Fruit fly (Drosophila melanogaster) whole organism, embryonic: ENCODE results near the gene CG11131.
A peak's percentile ranks its signal among the peaks of the same experiment; 100 is the strongest.

Experiments
- Abd-B ChIP-seq: fragments of 200-800 bp; sonication (Bioruptor generic); optimal IDR thresholded peaks from 2 replicates; lab custom pipeline; 2018; ENCODE audit warnings: missing biosample characterization, mild to moderate bottlenecking, missing genetic modification characterization, moderate library complexity
- BtbVII ChIP-seq: fragments of 200-800 bp; sonication (Bioruptor generic); optimal IDR thresholded peaks from 3 replicates; lab custom pipeline; 2017; ENCODE audit warnings: missing biosample characterization, mild to moderate bottlenecking, missing genetic modification characterization
- Bteb2 ChIP-seq: fragments of 200-800 bp; sonication (Bioruptor generic); optimal IDR thresholded peaks from 2 replicates; lab custom pipeline; 2016; ENCODE audit warnings: missing biosample characterization, missing genetic modification characterization
- CG12299 ChIP-seq: fragments of 200-800 bp; sonication (Bioruptor generic); optimal IDR thresholded peaks from 2 replicates; lab custom pipeline; 2018; ENCODE audit warnings: missing biosample characterization, mild to moderate bottlenecking, missing genetic modification characterization
- CG13287 ChIP-seq: fragments of 200-800 bp; sonication (Bioruptor generic); IDR thresholded peaks from 2 replicates; pipeline ENCODE4 v1.3.6; 2022; ENCODE audit warnings: missing biosample characterization, missing genetic modification characterization; ENCODE audit not compliant: partially characterized antibody
- CG13424 ChIP-seq: fragments of 200-800 bp; sonication (Bioruptor generic); optimal IDR thresholded peaks from 2 replicates; lab custom pipeline; 2019; ENCODE audit warnings: missing biosample characterization, mild to moderate bottlenecking, missing genetic modification characterization, moderate library complexity
- CG14050 ChIP-seq: fragments of 200-800 bp; sonication (Bioruptor generic); IDR thresholded peaks from 3 replicates; pipeline ENCODE4 v1.3.6; 2022; ENCODE audit warnings: missing biosample characterization, missing genetic modification characterization
- CG15514 ChIP-seq: fragments of 200-800 bp; sonication (Bioruptor generic); optimal IDR thresholded peaks from 3 replicates; lab custom pipeline; 2017; ENCODE audit warnings: missing biosample characterization, missing genetic modification characterization, mild to moderate bottlenecking, moderate library complexity, missing genetic modification reagents
- CG15601 ChIP-seq: fragments of 200-800 bp; sonication (Bioruptor generic); optimal IDR thresholded peaks from 3 replicates; lab custom pipeline; 2019; ENCODE audit warnings: missing biosample characterization, mild to moderate bottlenecking, missing genetic modification characterization, moderate library complexity
- CG15696 ChIP-seq: fragments of 200-800 bp; sonication (Bioruptor generic); optimal IDR thresholded peaks from 2 replicates; lab custom pipeline; 2019; ENCODE audit warnings: missing biosample characterization, mild to moderate bottlenecking, missing genetic modification characterization, moderate library complexity
- CG17361 ChIP-seq: fragments of 200-800 bp; sonication (Bioruptor generic); IDR thresholded peaks from 3 replicates; pipeline ENCODE4 v1.3.6; 2022; ENCODE audit warnings: missing biosample characterization, missing genetic modification characterization
- CG2678 ChIP-seq: fragments of 200-800 bp; sonication (Bioruptor generic); optimal IDR thresholded peaks from 3 replicates; lab custom pipeline; 2019; ENCODE audit warnings: missing biosample characterization, mild to moderate bottlenecking, missing genetic modification characterization, moderate library complexity
- CG3281 ChIP-seq: fragments of 200-800 bp; sonication (Bioruptor generic); optimal IDR thresholded peaks from 3 replicates; lab custom pipeline; 2017; ENCODE audit warnings: missing biosample characterization, mild to moderate bottlenecking, missing genetic modification characterization
- CG34422 ChIP-seq: fragments of 200-800 bp; sonication (Bioruptor generic); IDR thresholded peaks from 3 replicates; pipeline ENCODE4 v1.3.6; 2022; ENCODE audit warnings: missing biosample characterization, missing genetic modification characterization
- CG6254 ChIP-seq: fragments of 200-800 bp; sonication (Bioruptor generic); optimal IDR thresholded peaks from 3 replicates; lab custom pipeline; 2017; ENCODE audit warnings: mild to moderate bottlenecking, missing biosample characterization, missing genetic modification reagents, missing genetic modification characterization
- CG6654 ChIP-seq: fragments of 200-800 bp; sonication (Bioruptor generic); optimal IDR thresholded peaks from 2 replicates; lab custom pipeline; 2017; ENCODE audit warnings: missing biosample characterization, mild to moderate bottlenecking, missing genetic modification characterization
- CG6683 ChIP-seq: fragments of 200-800 bp; sonication (Bioruptor generic); optimal IDR thresholded peaks from 2 replicates; lab custom pipeline; 2017; ENCODE audit warnings: missing biosample characterization, mild to moderate bottlenecking, missing genetic modification characterization, missing genetic modification reagents
- CG8281 ChIP-seq: fragments of 200-800 bp; sonication (Bioruptor generic); optimal IDR thresholded peaks from 2 replicates; lab custom pipeline; 2018; ENCODE audit warnings: missing biosample characterization, mild to moderate bottlenecking, missing genetic modification characterization, moderate library complexity
- CG9437 ChIP-seq: fragments of 200-800 bp; sonication (Bioruptor generic); optimal IDR thresholded peaks from 2 replicates; lab custom pipeline; 2018; ENCODE audit warnings: missing biosample characterization, mild to moderate bottlenecking, missing genetic modification characterization
- Camta ChIP-seq: fragments of 200-800 bp; sonication (Bioruptor generic); optimal IDR thresholded peaks from 2 replicates; lab custom pipeline; 2016; ENCODE audit warnings: missing biosample characterization, missing genetic modification characterization
- Dfd ChIP-seq, 2 experiments: fragments of >200 bp; optimal IDR thresholded peaks; 2 replicates each; lab custom pipeline; 2017; ENCODE audit warnings: missing biosample characterization in 2 of 2, missing genetic modification characterization in 2 of 2
- Hand ChIP-seq: fragments of 200-800 bp; sonication (Bioruptor generic); optimal IDR thresholded peaks from 2 replicates; lab custom pipeline; 2017; ENCODE audit warnings: mild to moderate bottlenecking, missing biosample characterization, missing genetic modification reagents, missing genetic modification characterization
- HmgD ChIP-seq: fragments of 200-800 bp; sonication (Bioruptor generic); optimal IDR thresholded peaks from 3 replicates; lab custom pipeline; 2016; ENCODE audit warnings: missing biosample characterization, missing genetic modification characterization
- Hr39 ChIP-seq: fragments of >200 bp; optimal IDR thresholded peaks from 2 replicates; lab custom pipeline; 2017
- Kr ChIP-seq: fragments of 200-800 bp; sonication (Bioruptor generic); optimal IDR thresholded peaks from 2 replicates; lab custom pipeline; 2017; ENCODE audit warnings: missing biosample characterization, mild to moderate bottlenecking, missing genetic modification characterization
- NK7.1 ChIP-seq: fragments of 200-800 bp; sonication (Bioruptor generic); optimal IDR thresholded peaks from 3 replicates; lab custom pipeline; 2016; ENCODE audit warnings: missing biosample characterization, missing genetic modification characterization
- Nf-YA ChIP-seq: fragments of 200-800 bp; sonication (Bioruptor generic); IDR thresholded peaks from 2 replicates; pipeline ENCODE4 v1.3.6; 2022; ENCODE audit warnings: missing biosample characterization, missing genetic modification characterization
- NfI ChIP-seq: fragments of 200-800 bp; sonication (Bioruptor generic); optimal IDR thresholded peaks from 3 replicates; lab custom pipeline; 2018; ENCODE audit warnings: missing biosample characterization, mild to moderate bottlenecking, missing genetic modification characterization, moderate library complexity
- PHDP ChIP-seq: fragments of 200-800 bp; sonication (Bioruptor generic); optimal IDR thresholded peaks from 3 replicates; lab custom pipeline; 2018; ENCODE audit warnings: missing biosample characterization, mild to moderate bottlenecking, missing genetic modification characterization, moderate library complexity
- Spps ChIP-seq: fragments of 200-800 bp; sonication (Bioruptor generic); optimal IDR thresholded peaks from 2 replicates; lab custom pipeline; 2018; ENCODE audit warnings: missing biosample characterization, mild to moderate bottlenecking, missing genetic modification characterization
- Taf1 ChIP-seq: fragments of 200-800 bp; sonication (Bioruptor generic); IDR thresholded peaks from 2 replicates; pipeline ENCODE4 v1.3.6; 2022; ENCODE audit warnings: missing biosample characterization, missing genetic modification characterization
- ac ChIP-seq: fragments of 200-800 bp; sonication (Bioruptor generic); optimal IDR thresholded peaks from 3 replicates; lab custom pipeline; 2017; ENCODE audit warnings: missing biosample characterization, mild to moderate bottlenecking, missing genetic modification characterization
- ap ChIP-seq: fragments of 200-800 bp; sonication (Bioruptor generic); IDR thresholded peaks from 2 replicates; pipeline ENCODE4 v1.3.6; 2022; ENCODE audit warnings: missing biosample characterization, missing genetic modification characterization
- ato ChIP-seq: fragments of 200-800 bp; sonication (Bioruptor generic); IDR thresholded peaks from 2 replicates; pipeline ENCODE4 v1.3.6; 2022; ENCODE audit warnings: missing biosample characterization, missing genetic modification characterization; ENCODE audit not compliant: partially characterized antibody
- cato ChIP-seq: fragments of 200-800 bp; sonication (Bioruptor generic); optimal IDR thresholded peaks from 2 replicates; lab custom pipeline; 2016; ENCODE audit warnings: missing biosample characterization, missing genetic modification characterization, borderline replicate concordance
- crc ChIP-seq: fragments of 200-800 bp; sonication (Bioruptor generic); optimal IDR thresholded peaks from 2 replicates; lab custom pipeline; 2016; ENCODE audit warnings: missing biosample characterization, missing genetic modification characterization
- emc ChIP-seq: fragments of 200-800 bp; sonication (Bioruptor generic); optimal IDR thresholded peaks from 2 replicates; lab custom pipeline; 2016; ENCODE audit warnings: missing biosample characterization, missing genetic modification characterization
- ham ChIP-seq: fragments of 200-800 bp; sonication (Bioruptor generic); IDR thresholded peaks from 2 replicates; pipeline ENCODE4 v1.3.6; 2022; ENCODE audit warnings: missing biosample characterization, missing genetic modification characterization
- inv ChIP-seq: fragments of 200-800 bp; sonication (Bioruptor generic); IDR thresholded peaks from 2 replicates; pipeline ENCODE4 v1.3.6; 2022; ENCODE audit warnings: missing biosample characterization, missing genetic modification characterization; ENCODE audit not compliant: partially characterized antibody
- knrl ChIP-seq: fragments of 200-800 bp; sonication (Bioruptor generic); IDR thresholded peaks from 3 replicates; pipeline ENCODE4 v1.3.6; 2022; ENCODE audit warnings: missing biosample characterization, missing genetic modification characterization; ENCODE audit not compliant: partially characterized antibody
- lilli ChIP-seq: fragments of 200-800 bp; sonication (Bioruptor generic); optimal IDR thresholded peaks from 3 replicates; lab custom pipeline; 2016; ENCODE audit warnings: missing biosample characterization, missing genetic modification characterization
- nmo ChIP-seq: fragments of 200-800 bp; sonication (Bioruptor generic); optimal IDR thresholded peaks from 2 replicates; lab custom pipeline; 2018; ENCODE audit warnings: missing biosample characterization, mild to moderate bottlenecking, missing genetic modification characterization, moderate library complexity
- pan ChIP-seq, 4 experiments: fragments of >200 bp in 3 of 4; fragments of 200-800 bp in 1 of 4; sonication (Bioruptor generic) in 1 of 4; optimal IDR thresholded peaks in 3 of 4; IDR thresholded peaks in 1 of 4; 2 replicates each; pipeline versions ENCODE4 v1.3.6 to Lab custom; 2017 to 2022; ENCODE audit warnings: missing biosample characterization in 2 of 4, missing genetic modification characterization in 2 of 4, mixed read lengths in 1 of 4
- pnt ChIP-seq: fragments of 200-800 bp; sonication (Bioruptor generic); optimal IDR thresholded peaks from 3 replicates; lab custom pipeline; 2016; ENCODE audit warnings: missing biosample characterization, missing genetic modification characterization
- ranshi ChIP-seq: fragments of 200-800 bp; sonication (Bioruptor generic); IDR thresholded peaks from 2 replicates; pipeline ENCODE4 v1.3.6; 2022; ENCODE audit warnings: missing biosample characterization, missing genetic modification characterization
- salm ChIP-seq: fragments of 200-800 bp; sonication (Bioruptor generic); optimal IDR thresholded peaks from 2 replicates; lab custom pipeline; 2018; ENCODE audit warnings: missing biosample characterization, mild to moderate bottlenecking, missing genetic modification characterization
- sens ChIP-seq: fragments of 200-800 bp; sonication (Bioruptor generic); peaks from one replicate; lab custom pipeline; 2016; ENCODE audit warnings: missing biosample characterization, missing genetic modification characterization
- sr ChIP-seq: fragments of 200-800 bp; sonication (Bioruptor generic); IDR thresholded peaks from 3 replicates; pipeline ENCODE4 v1.3.6; 2022; ENCODE audit warnings: missing biosample characterization, missing genetic modification characterization
- unc-4 ChIP-seq: fragments of 200-800 bp; sonication (Bioruptor generic); IDR thresholded peaks from 2 replicates; pipeline ENCODE4 v1.3.6; 2022; ENCODE audit warnings: missing biosample characterization, missing genetic modification characterization; ENCODE audit not compliant: partially characterized antibody
- wor ChIP-seq: fragments of 200-800 bp; sonication (Bioruptor generic); IDR thresholded peaks from 2 replicates; pipeline ENCODE4 v1.3.6; 2022; ENCODE audit warnings: missing biosample characterization, missing genetic modification characterization

CG11131 gene

dm6 chr3L:22868070-22868469 lies 30.5 kb upstream of the CG11131 start, which contains the start of gene EMC4 (continued):
- TF ChIP-seq CG3281 (peak; percentile 34), CG12299 (no peak), Spps (tag; lab: Kevin White, UChicago) (no peak), sr (no peak), emc (peak; percentile 23), nmo (peak; percentile 35), NK7.1 (GFP tag; lab: Kevin White, UChicago) (no peak), CG15696 (tag; lab: Kevin White, UChicago) (no peak), CG6654 (GFP tag; lab: Kevin White, UChicago) (no peak), wor (GFP tag; lab: Robert Waterston, UW) (no peak), Bteb2 (GFP tag; lab: Kevin White, UChicago) (peak; percentile 55), CG14050 (GFP tag; lab: Robert Waterston, UW) (0 out of 3 replicates have a peak, but pooled peaks have one; percentile 21), CG13287 (GFP tag; lab: Robert Waterston, UW) (peak; percentile 80), ap (GFP tag; lab: Robert Waterston, UW) (no peak), ham (GFP tag; lab: Robert Waterston, UW) (no peak), BtbVII (GFP tag; lab: Kevin White, UChicago) (no peak), pnt (GFP tag; lab: Kevin White, UChicago) (no peak), Abd-B (GFP tag; lab: Kevin White, UChicago) (no peak), ac (GFP tag; lab: Kevin White, UChicago) (no peak), cato (GFP tag; lab: Kevin White, UChicago) (no peak), HmgD (GFP tag; lab: Kevin White, UChicago) (no peak), knrl (GFP tag; lab: Robert Waterston, UW) (peak; percentile 42; the same call in 2 of the 3 replicates), Nf-YA (GFP tag; lab: Robert Waterston, UW) (no peak), CG15601 (no peak), salm (tag; lab: Kevin White, UChicago) (no peak), CG6254 (GFP tag; lab: Kevin White, UChicago) (peak; percentile 10), CG34422 (GFP tag; lab: Robert Waterston, UW) (0 out of 3 replicates have a peak, but pooled peaks have one; percentile 18), Camta (GFP tag; lab: Kevin White, UChicago) (no peak), PHDP (peak; percentile 15), CG17361 (GFP tag; lab: Robert Waterston, UW) (peak; percentile 27; the same call in 1 of the 3 replicates), sens (GFP tag; lab: Kevin White, UChicago) (peak; percentile 84), Dfd (GFP tag; optimal IDR thresholded peaks at IDR 0.05; lab: Kevin White, UChicago) (no peak), CG15514 (peak; percentile 70), NfI (peak; percentile 52), Hand (GFP tag; lab: Kevin White, UChicago) (no peak), Hr39 (no peak), CG2678 (tag; lab: Kevin White, UChicago) (peak; percentile 21), Kr (GFP tag; lab: Kevin White, UChicago) (no peak), pan (optimal IDR thresholded peaks at IDR 0.05; lab: Kevin White, UChicago) (no peak), pan (GFP tag; optimal IDR thresholded peaks at IDR 0.05 in 1 of 2, IDR thresholded peaks at IDR 0.05 in 1 of 2) (no peak), Taf1 (GFP tag; lab: Robert Waterston, UW) (no peak), CG13424 (peak; percentile 7), unc-4 (GFP tag; lab: Robert Waterston, UW) (peak; percentile 72), crc (no peak), CG8281 (tag; lab: Kevin White, UChicago) (no peak), ranshi (peak; percentile 23; the same call in 1 of the 2 replicates), inv (peak; percentile 41; the same call in 1 of the 2 replicates), CG6683 (GFP tag; lab: Kevin White, UChicago) (peak; percentile 43), CG9437 (GFP tag; lab: Kevin White, UChicago) (peak; percentile 33), lilli (GFP tag; lab: Kevin White, UChicago) (peak; percentile 74), ato (GFP tag; lab: Robert Waterston, UW) (peak; percentile 68)
